Worm (Caenorhabditis elegans) whole organism, L3 larva: ENCODE data around the gene F44G4.7.

Experiments
- aly-2 ChIP-seq: fragments of 150-350 bp; optimal IDR thresholded peaks from 2 replicates; lab custom pipeline; 2014; ENCODE audit warnings: missing biosample characterization, missing genetic modification characterization
- ama-1 ChIP-seq: fragments of 150-350 bp; optimal IDR thresholded peaks from 2 replicates; lab custom pipeline; 2018
- egl-27 ChIP-seq: sonication (generic microtip); optimal IDR thresholded peaks from 4 replicates; lab custom pipeline; 2017; ENCODE audit warnings: missing biosample characterization, missing genetic modification reagents, missing genetic modification characterization
- jun-1 ChIP-seq: fragments of 150-350 bp; optimal IDR thresholded peaks from 2 replicates; lab custom pipeline; 2014; ENCODE audit warnings: missing biosample characterization, missing genetic modification reagents, missing genetic modification characterization
- lin-15B ChIP-seq: fragments of 150-350 bp; optimal IDR thresholded peaks from 2 replicates; lab custom pipeline; 2014; ENCODE audit warnings: missing biosample characterization, missing genetic modification characterization
- lin-39 ChIP-seq: fragments of 150-350 bp; optimal IDR thresholded peaks from 2 replicates; lab custom pipeline; 2018; ENCODE audit warnings: missing biosample characterization, missing genetic modification reagents, missing genetic modification characterization
- nhr-12 ChIP-seq: fragments of 150-350 bp; optimal IDR thresholded peaks from 2 replicates; lab custom pipeline; 2014; ENCODE audit warnings: missing biosample characterization, missing genetic modification characterization
- nhr-237 ChIP-seq: fragments of 150-350 bp; optimal IDR thresholded peaks from 2 replicates; lab custom pipeline; 2014; ENCODE audit warnings: missing biosample characterization, missing genetic modification characterization
- unc-62 ChIP-seq: fragments of 150-350 bp; sonication (generic microtip); optimal IDR thresholded peaks from 4 replicates; lab custom pipeline; 2014; ENCODE audit warnings: missing biosample characterization, missing genetic modification reagents, missing genetic modification characterization
- ztf-4 ChIP-seq: fragments of 150-350 bp; optimal IDR thresholded peaks from 2 replicates; lab custom pipeline; 2014; ENCODE audit warnings: missing biosample characterization, missing genetic modification characterization

- no peak for TF ChIP-seq nhr-12 (tag; lab: Kevin White, UChicago)
- no peak for TF ChIP-seq lin-39 (tag; lab: Kevin White, UChicago)
- no peak for TF ChIP-seq jun-1 (tag; lab: Kevin White, UChicago)
- no peak for TF ChIP-seq aly-2
- TF ChIP-seq nhr-237, result no peak
- TF ChIP-seq lin-15B (tag; lab: Kevin White, UChicago), result no peak
- peak; percentile 21 for TF ChIP-seq ama-1 (lab: Kevin White, UChicago)
- TF ChIP-seq egl-27 (tag; lab: Kevin White, UChicago), result no peak
- TF ChIP-seq unc-62, result no peak
- no peak for TF ChIP-seq ztf-4 (tag; lab: Kevin White, UChicago)
Observed at ce11 chrII:9026348-9026747, 21.4 kb upstream of the F44G4.7 start.
